Worm (Caenorhabditis elegans): ENCODE data around the gene C49C8.2.

Gene C49C8.2

DNA sequence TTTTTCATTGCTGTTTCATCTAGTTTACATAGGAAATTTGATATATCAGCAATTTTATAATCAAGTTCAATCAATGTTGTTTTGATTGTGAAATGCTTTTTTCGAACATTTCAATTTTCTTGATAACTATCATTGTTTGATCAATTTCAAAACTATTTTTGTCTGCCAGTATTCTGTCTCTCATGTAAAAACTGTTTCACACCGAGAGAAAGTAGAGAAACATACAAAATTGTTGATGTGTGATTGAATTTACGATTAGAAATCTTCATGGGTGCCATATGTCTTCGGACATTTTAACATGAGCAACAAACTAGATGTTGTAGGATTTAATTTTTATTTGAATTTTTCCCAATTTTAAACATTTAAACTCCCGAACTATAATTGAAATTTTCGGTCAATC, at the start of gene C49C8.2:
Gene C49C8.2, plus strand, starts transcription at position 393 of the 400 bp plus-strand sequence.
- TF ChIP-seq tbx-11 (GFP tag; IDR thresholded peaks at IDR 0.05): no peak

ce11 chrIV:8602877-8603276, 48.0 kb upstream of the C49C8.2 start, which contains the start of gene Y59H11AR.10:
Gene Y59H11AR.10 (plus strand): TSS chrIV:8603177.
- TF ChIP-seq ceh-36 (tag; optimal IDR thresholded peaks at IDR 0.05): no peak
- no peak for TF ChIP-seq sea-1 (GFP tag; conservative IDR thresholded peaks at IDR 0.05)
- no peak for TF ChIP-seq ets-7 (tag; optimal IDR thresholded peaks at IDR 0.05)
- TF ChIP-seq hnd-1 (tag; optimal IDR thresholded peaks at IDR 0.05): no peak
- no peak for TF ChIP-seq hmg-4 (GFP tag; optimal IDR thresholded peaks at IDR 0.05)
- no peak for TF ChIP-seq aly-1 (tag; optimal IDR thresholded peaks at IDR 0.05)

ce11 chrIV:8605217-8605616, 45.7 kb upstream of the C49C8.2 start:
- TF ChIP-seq B0310.2 (tag; optimal IDR thresholded peaks at IDR 0.05) (no peak), hmbx-1 (tag; optimal IDR thresholded peaks at IDR 0.05) (no peak), tbx-11 (GFP tag; IDR thresholded peaks at IDR 0.05) (no peak), hnd-1 (tag; optimal IDR thresholded peaks at IDR 0.05) (no peak), tra-4 (tag; optimal IDR thresholded peaks at IDR 0.05) (no peak), sea-1 (GFP tag; conservative IDR thresholded peaks at IDR 0.05) (no peak), tbx-37 (GFP tag; conservative IDR thresholded peaks at IDR 0.05) (no peak)

- TF ChIP-seq tra-4 (tag; optimal IDR thresholded peaks at IDR 0.05): no peak
- TF ChIP-seq B0310.2 (tag; optimal IDR thresholded peaks at IDR 0.05): no peak
- TF ChIP-seq scrt-1 (GFP tag; IDR thresholded peaks at IDR 0.05): no peak
- no peak for TF ChIP-seq hnd-1 (tag; optimal IDR thresholded peaks at IDR 0.05)
- TF ChIP-seq tbx-11 (GFP tag; IDR thresholded peaks at IDR 0.05): no peak
- TF ChIP-seq F13C5.2 (tag; optimal IDR thresholded peaks at IDR 0.05): no peak
- no peak for TF ChIP-seq flt-1 (GFP tag; IDR thresholded peaks at IDR 0.05)
- TF ChIP-seq ceh-36 (tag; optimal IDR thresholded peaks at IDR 0.05): no peak
- no peak for TF ChIP-seq aly-1 (tag; optimal IDR thresholded peaks at IDR 0.05)
- TF ChIP-seq pes-1 (GFP tag; IDR thresholded peaks at IDR 0.05): no peak
- no peak for TF ChIP-seq sea-1 (GFP tag; conservative IDR thresholded peaks at IDR 0.05)
Measured at ce11 chrIV:8608204-8608603, 42.7 kb upstream of the C49C8.2 start.

DNA sequence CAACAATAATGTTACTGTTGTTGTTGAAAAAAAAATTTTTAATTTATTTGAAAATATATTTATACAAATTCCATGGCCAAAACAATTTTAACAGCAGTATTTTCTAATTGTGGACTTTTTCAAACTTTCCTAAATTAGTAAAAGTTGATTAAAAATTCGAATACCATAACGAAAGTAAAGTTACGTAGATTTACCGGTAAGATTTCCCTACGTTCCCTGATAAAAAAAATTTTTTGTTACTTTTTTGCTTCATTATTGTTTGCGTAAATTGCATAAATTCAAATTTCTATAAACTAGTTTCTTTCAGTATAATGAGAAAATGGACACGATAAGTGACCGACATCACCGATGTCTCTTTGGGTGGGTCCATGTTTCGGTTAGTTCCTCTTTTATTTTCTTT, 42.0 kb upstream of the C49C8.2 start, which contains the start of gene F42A9.6:
Gene F42A9.6, plus strand, starts transcription at position 301 of the 400 bp plus-strand sequence.
- TF ChIP-seq tbx-37 (GFP tag; conservative IDR thresholded peaks at IDR 0.05) (no peak), scrt-1 (GFP tag; IDR thresholded peaks at IDR 0.05) (no peak), hmbx-1 (tag; optimal IDR thresholded peaks at IDR 0.05) (no peak), hmg-4 (GFP tag; optimal IDR thresholded peaks at IDR 0.05) (no peak), pes-1 (GFP tag; IDR thresholded peaks at IDR 0.05) (no peak), ets-7 (tag; optimal IDR thresholded peaks at IDR 0.05) (no peak), sea-1 (GFP tag; conservative IDR thresholded peaks at IDR 0.05) (no peak), B0310.2 (tag; optimal IDR thresholded peaks at IDR 0.05) (no peak), hnd-1 (tag; optimal IDR thresholded peaks at IDR 0.05) (no peak), ceh-36 (tag; optimal IDR thresholded peaks at IDR 0.05) (no peak), flt-1 (GFP tag; IDR thresholded peaks at IDR 0.05) (no peak), aly-1 (tag; optimal IDR thresholded peaks at IDR 0.05) (no peak), tbx-11 (GFP tag; IDR thresholded peaks at IDR 0.05) (no peak), ceh-13 (GFP tag; optimal IDR thresholded peaks at IDR 0.05) (no peak), tra-4 (tag; optimal IDR thresholded peaks at IDR 0.05) (no peak), F13C5.2 (tag; optimal IDR thresholded peaks at IDR 0.05) (no peak), ama-1 (optimal IDR thresholded peaks at IDR 0.05) (no peak)

DNA sequence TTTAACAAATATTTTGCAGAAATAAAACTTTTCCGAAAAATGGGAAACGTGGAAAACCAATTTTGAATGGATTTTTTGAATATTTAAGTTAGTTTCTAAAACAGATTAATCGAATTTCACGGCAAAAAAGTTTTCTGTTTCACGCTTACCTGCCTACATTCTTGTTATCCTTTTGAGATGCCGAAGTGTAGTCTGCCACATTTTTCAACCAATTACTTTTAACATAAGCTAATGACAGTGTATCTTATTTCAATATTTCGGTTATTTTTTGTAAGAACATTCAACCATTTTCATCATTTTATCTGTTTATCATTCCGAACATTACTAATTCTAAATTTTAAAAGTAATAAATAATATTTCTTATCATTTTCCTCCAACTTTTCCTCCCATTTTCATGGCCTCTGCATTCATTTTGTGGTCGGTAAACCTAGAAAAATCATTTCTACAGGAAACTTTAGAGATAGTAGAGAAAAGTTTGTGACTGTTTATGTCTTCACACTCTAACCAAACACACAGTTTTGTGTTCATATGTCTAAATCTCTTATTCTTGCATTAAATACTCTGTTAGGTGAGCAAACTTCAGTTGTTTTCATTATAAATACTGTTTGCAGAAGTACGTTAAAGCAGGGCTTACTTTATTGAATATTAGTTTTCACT, 38.9 kb upstream of the C49C8.2 start, which contains the start of the genes F42A9.17 and cyp-33E2:
Gene F42A9.17, minus strand, starts transcription at position 51 of the 657 bp plus-strand sequence.
Gene cyp-33E2, plus strand, starts transcription at position 449 of the 657 bp plus-strand sequence.
- TF ChIP-seq tbx-11 (GFP tag; IDR thresholded peaks at IDR 0.05): no peak

ce11 chrIV:8614680-8615079, 36.2 kb upstream of the C49C8.2 start, which contains the start of gene cyp-33E3:
Gene cyp-33E3 (plus strand): TSS chrIV:8614995.
- TF ChIP-seq ceh-36 (tag; optimal IDR thresholded peaks at IDR 0.05) (no peak), tbx-37 (GFP tag; conservative IDR thresholded peaks at IDR 0.05) (no peak), scrt-1 (GFP tag; IDR thresholded peaks at IDR 0.05) (no peak), B0310.2 (tag; optimal IDR thresholded peaks at IDR 0.05) (no peak), F13C5.2 (tag; optimal IDR thresholded peaks at IDR 0.05) (no peak), hnd-1 (tag; optimal IDR thresholded peaks at IDR 0.05) (no peak), ceh-13 (GFP tag; optimal IDR thresholded peaks at IDR 0.05) (no peak), ama-1 (optimal IDR thresholded peaks at IDR 0.05) (no peak), ets-7 (tag; optimal IDR thresholded peaks at IDR 0.05) (no peak), tbx-11 (GFP tag; IDR thresholded peaks at IDR 0.05) (no peak), flt-1 (GFP tag; IDR thresholded peaks at IDR 0.05) (no peak), tra-4 (tag; optimal IDR thresholded peaks at IDR 0.05) (no peak), pes-1 (GFP tag; IDR thresholded peaks at IDR 0.05) (no peak), aly-1 (tag; optimal IDR thresholded peaks at IDR 0.05) (no peak), sea-1 (GFP tag; conservative IDR thresholded peaks at IDR 0.05) (no peak), hmg-4 (GFP tag; optimal IDR thresholded peaks at IDR 0.05) (no peak)

DNA sequence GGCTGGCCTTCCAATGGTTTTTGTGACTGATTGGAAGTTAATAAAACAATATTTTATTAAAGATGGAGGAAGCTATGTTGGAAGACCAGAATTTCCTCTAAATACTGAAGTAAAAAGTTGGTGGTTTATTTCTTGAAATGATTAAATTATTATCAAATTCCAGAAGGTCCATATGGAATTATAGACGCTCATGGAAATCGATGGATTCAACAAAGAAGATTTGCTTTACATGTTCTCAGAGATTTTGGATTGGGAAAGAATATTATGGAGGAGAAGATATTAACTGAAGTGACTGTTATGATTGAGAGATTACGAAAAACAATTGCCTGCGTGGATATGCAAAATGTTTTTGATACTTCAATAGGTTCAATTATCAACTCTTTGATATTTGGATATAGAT, 35.6 kb upstream of the C49C8.2 start:
- no peak for TF ChIP-seq flt-1 (GFP tag; IDR thresholded peaks at IDR 0.05)
- no peak for TF ChIP-seq B0310.2 (tag; optimal IDR thresholded peaks at IDR 0.05)
- no peak for TF ChIP-seq hnd-1 (tag; optimal IDR thresholded peaks at IDR 0.05)
- TF ChIP-seq sea-1 (GFP tag; conservative IDR thresholded peaks at IDR 0.05): no peak
- no peak for TF ChIP-seq hmbx-1 (tag; optimal IDR thresholded peaks at IDR 0.05)
- no peak for TF ChIP-seq hmg-4 (GFP tag; optimal IDR thresholded peaks at IDR 0.05)

All from whole organism, early embryonic.